Fruit fly (Drosophila melanogaster) whole organism: ENCODE data around the gene Ssb-c31a.

Experiments used
- Dll ChIP-seq: fragments of >200 bp; optimal IDR thresholded peaks from 2 replicates; lab custom pipeline; 2017
- pan ChIP-seq: fragments of >200 bp; optimal IDR thresholded peaks from 2 replicates; lab custom pipeline; 2017
- psq ChIP-seq: fragments of >200 bp; optimal IDR thresholded peaks from 2 replicates; lab custom pipeline; 2017

DNA sequence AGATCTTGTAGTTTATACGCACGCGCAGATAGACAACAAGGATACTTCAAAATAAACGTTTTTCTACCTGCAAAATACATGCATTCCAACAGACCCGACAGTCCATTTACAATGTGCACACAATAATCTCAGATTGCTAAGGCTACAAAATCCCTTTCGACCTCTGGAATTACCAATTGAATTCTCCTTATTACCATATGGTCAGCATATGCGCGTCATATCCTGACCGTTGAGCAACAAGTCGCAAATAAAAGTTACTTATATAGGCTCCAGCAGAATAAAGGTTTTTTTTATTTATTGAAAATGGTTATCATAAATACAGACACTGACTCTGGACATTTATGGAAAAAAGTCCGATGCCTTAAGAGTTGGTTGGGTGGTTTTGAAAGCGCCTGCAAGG is 1.8 kb upstream of the Ssb-c31a start:
- TF ChIP-seq psq (lab: Kevin White, UChicago) (no peak), pan (no peak), Dll (lab: Kevin White, UChicago) (no peak)
